Fruit fly (Drosophila melanogaster) whole organism, embryonic: ENCODE data around the gene CG15530.
A peak's percentile ranks its signal among the peaks of the same experiment; 100 is the strongest.

Source experiments
- BEAF-32 ChIP-seq: fragments of 200-800 bp; sonication (Bioruptor generic); optimal IDR thresholded peaks from 3 replicates; lab custom pipeline; 2017; ENCODE audit warnings: missing biosample characterization, missing genetic modification characterization, mild to moderate bottlenecking, moderate library complexity, missing genetic modification reagents
- Bgb ChIP-seq: fragments of 200-800 bp; sonication (Bioruptor generic); IDR thresholded peaks from 2 replicates; pipeline ENCODE4 v1.3.6; 2022; ENCODE audit warnings: missing biosample characterization, missing genetic modification characterization; ENCODE audit not compliant: partially characterized antibody
- CG10267 ChIP-seq: fragments of 200-800 bp; sonication (Bioruptor generic); optimal IDR thresholded peaks from 2 replicates; lab custom pipeline; 2018; ENCODE audit warnings: missing biosample characterization, mild to moderate bottlenecking, missing genetic modification characterization, moderate library complexity
- CG10321 ChIP-seq: fragments of 200-800 bp; sonication (Bioruptor generic); IDR thresholded peaks from 2 replicates; pipeline ENCODE4 v1.3.6; 2022; ENCODE audit warnings: missing biosample characterization, missing genetic modification characterization
- CG10431 ChIP-seq: fragments of 200-800 bp; sonication (Bioruptor generic); optimal IDR thresholded peaks from 3 replicates; lab custom pipeline; 2018; ENCODE audit warnings: missing biosample characterization, mild to moderate bottlenecking, missing genetic modification characterization
- CG12236 ChIP-seq: fragments of 200-800 bp; sonication (Bioruptor generic); optimal IDR thresholded peaks from 2 replicates; lab custom pipeline; 2016; ENCODE audit warnings: missing biosample characterization, missing genetic modification characterization
- CG13296 ChIP-seq: fragments of 200-800 bp; sonication (Bioruptor generic); optimal IDR thresholded peaks from 3 replicates; lab custom pipeline; 2018; ENCODE audit warnings: missing biosample characterization, mild to moderate bottlenecking, missing genetic modification characterization
- CG17829 ChIP-seq: fragments of 200-800 bp; optimal IDR thresholded peaks from 2 replicates; lab custom pipeline; 2019; ENCODE audit warnings: missing biosample characterization, mild to moderate bottlenecking, missing genetic modification characterization, moderate library complexity
- CG17912 ChIP-seq: fragments of 200-800 bp; sonication (Bioruptor generic); optimal IDR thresholded peaks from 2 replicates; lab custom pipeline; 2018; ENCODE audit warnings: missing biosample characterization, mild to moderate bottlenecking, missing genetic modification characterization
- CG2875 ChIP-seq: fragments of 200-800 bp; sonication (Bioruptor generic); optimal IDR thresholded peaks from 2 replicates; lab custom pipeline; 2017; ENCODE audit warnings: missing biosample characterization, mild to moderate bottlenecking, missing genetic modification characterization, missing genetic modification reagents
- CG32767 ChIP-seq: fragments of 200-800 bp; sonication (Bioruptor generic); IDR thresholded peaks from 2 replicates; pipeline ENCODE4 v1.3.6; 2022; ENCODE audit warnings: missing biosample characterization, missing genetic modification characterization
- CG42726 ChIP-seq: fragments of 200-800 bp; sonication (Bioruptor generic); IDR thresholded peaks from 2 replicates; pipeline ENCODE4 v1.3.6; 2022; ENCODE audit warnings: missing biosample characterization, missing genetic modification characterization; ENCODE audit not compliant: partially characterized antibody
- CG4360 ChIP-seq: fragments of 200-800 bp; sonication (Bioruptor generic); IDR thresholded peaks from 2 replicates; pipeline ENCODE4 v1.3.6; 2022; ENCODE audit warnings: missing biosample characterization, missing genetic modification characterization
- CG43689 ChIP-seq: fragments of 200-800 bp; sonication (Bioruptor generic); IDR thresholded peaks from 2 replicates; pipeline ENCODE4 v1.3.6; 2022; ENCODE audit warnings: missing biosample characterization, missing genetic modification characterization
- CG4424 ChIP-seq: fragments of 200-800 bp; sonication (Bioruptor generic); optimal IDR thresholded peaks from 3 replicates; lab custom pipeline; 2016; ENCODE audit warnings: missing biosample characterization, missing genetic modification characterization
- CG6175 ChIP-seq: fragments of 200-800 bp; sonication (Bioruptor generic); IDR thresholded peaks from 3 replicates; pipeline ENCODE4 v1.3.6; 2022; ENCODE audit warnings: missing biosample characterization, missing genetic modification characterization
- CG7987 ChIP-seq: fragments of 200-800 bp; sonication (Bioruptor generic); optimal IDR thresholded peaks from 2 replicates; lab custom pipeline; 2018; ENCODE audit warnings: missing biosample characterization, mild to moderate bottlenecking, missing genetic modification characterization, moderate library complexity
- CG9727 ChIP-seq: fragments of 200-800 bp; sonication (Bioruptor generic); optimal IDR thresholded peaks from 3 replicates; lab custom pipeline; 2017; ENCODE audit warnings: missing biosample characterization, mild to moderate bottlenecking, missing genetic modification characterization
- CHES-1-like ChIP-seq: fragments of 200-800 bp; sonication (Bioruptor generic); optimal IDR thresholded peaks from 2 replicates; lab custom pipeline; 2016; ENCODE audit warnings: missing biosample characterization, missing genetic modification characterization
- CTCF ChIP-seq: fragments of 200-800 bp; sonication (Bioruptor generic); optimal IDR thresholded peaks from 2 replicates; lab custom pipeline; 2017; ENCODE audit warnings: missing biosample characterization, mild to moderate bottlenecking, missing genetic modification characterization, moderate library complexity
- Camta ChIP-seq: fragments of 200-800 bp; sonication (Bioruptor generic); optimal IDR thresholded peaks from 2 replicates; lab custom pipeline; 2016; ENCODE audit warnings: missing biosample characterization, missing genetic modification characterization
- CrebB ChIP-seq: fragments of 200-800 bp; sonication (Bioruptor generic); optimal IDR thresholded peaks from 3 replicates; lab custom pipeline; 2018; ENCODE audit warnings: missing biosample characterization, mild to moderate bottlenecking, missing genetic modification characterization
- Deaf1 ChIP-seq: fragments of 200-800 bp; optimal IDR thresholded peaks from 3 replicates; lab custom pipeline; 2019; ENCODE audit warnings: missing biosample characterization, mild to moderate bottlenecking, missing genetic modification characterization, moderate library complexity
- Eip74EF ChIP-seq, 2 experiments: fragments of 200-800 bp in 1 of 2; fragments of >200 bp in 1 of 2; sonication (Bioruptor generic) in 1 of 2; optimal IDR thresholded peaks; 2 replicates each; lab custom pipeline; 2017 to 2019; ENCODE audit warnings: missing biosample characterization in 2 of 2, missing genetic modification characterization in 2 of 2, mild to moderate bottlenecking in 1 of 2, moderate library complexity in 1 of 2
- Ets97D ChIP-seq: fragments of 200-800 bp; sonication (Bioruptor generic); optimal IDR thresholded peaks from 3 replicates; lab custom pipeline; 2016; ENCODE audit warnings: missing biosample characterization, missing genetic modification characterization
- HLH4C ChIP-seq: fragments of 200-800 bp; sonication (Bioruptor generic); IDR thresholded peaks from 3 replicates; pipeline ENCODE4 v1.3.6; 2022; ENCODE audit warnings: missing biosample characterization, missing genetic modification characterization; ENCODE audit not compliant: partially characterized antibody
- HmgZ ChIP-seq: fragments of 200-800 bp; sonication (Bioruptor generic); optimal IDR thresholded peaks from 2 replicates; lab custom pipeline; 2018; ENCODE audit warnings: missing biosample characterization, mild to moderate bottlenecking, missing genetic modification characterization
- MBD-R2 ChIP-seq: fragments of 200-800 bp; sonication (Bioruptor generic); IDR thresholded peaks from 2 replicates; pipeline ENCODE4 v1.3.6; 2022; ENCODE audit warnings: missing biosample characterization, missing genetic modification characterization
- MESR4 ChIP-seq: fragments of 200-800 bp; sonication (Bioruptor generic); optimal IDR thresholded peaks from 2 replicates; lab custom pipeline; 2018; ENCODE audit warnings: missing biosample characterization, mild to moderate bottlenecking, missing genetic modification characterization, moderate library complexity
- Nf-YC ChIP-seq: fragments of 200-800 bp; optimal IDR thresholded peaks from 3 replicates; lab custom pipeline; 2019; ENCODE audit warnings: missing biosample characterization, mild to moderate bottlenecking, missing genetic modification characterization, moderate library complexity
- Oli ChIP-seq: fragments of 200-800 bp; sonication (Bioruptor generic); optimal IDR thresholded peaks from 2 replicates; lab custom pipeline; 2018; ENCODE audit warnings: missing biosample characterization, mild to moderate bottlenecking, missing genetic modification characterization, moderate library complexity
- Pdp1 ChIP-seq, 2 experiments: fragments of 200-800 bp; sonication (Bioruptor generic); optimal IDR thresholded peaks; 3 replicates each; lab custom pipeline; 2016; ENCODE audit warnings: missing biosample characterization in 2 of 2, missing genetic modification characterization in 2 of 2, mild to moderate bottlenecking in 1 of 2, moderate library complexity in 1 of 2
- Poxn ChIP-seq: fragments of 200-800 bp; sonication (Bioruptor generic); IDR thresholded peaks from 2 replicates; pipeline ENCODE4 v1.3.6; 2022; ENCODE audit warnings: missing biosample characterization, missing genetic modification characterization
- Trl ChIP-seq, 3 experiments: fragments of >200 bp in 2 of 3; fragments of 200-800 bp in 1 of 3; sonication (Bioruptor generic) in 1 of 3; optimal IDR thresholded peaks; 2 replicates in 1 of 3; 3 replicates in 2 of 3; lab custom pipeline; 2016 to 2017; ENCODE audit warnings: missing biosample characterization in 1 of 3, missing genetic modification characterization in 1 of 3
- YL-1 ChIP-seq: fragments of 200-800 bp; sonication (Bioruptor generic); optimal IDR thresholded peaks from 3 replicates; lab custom pipeline; 2017; ENCODE audit warnings: missing biosample characterization, mild to moderate bottlenecking, missing genetic modification characterization
- chn ChIP-seq: fragments of 200-800 bp; sonication (Bioruptor generic); optimal IDR thresholded peaks from 2 replicates; lab custom pipeline; 2016; ENCODE audit warnings: missing biosample characterization, missing genetic modification characterization
- crol ChIP-seq: fragments of 200-800 bp; sonication (Bioruptor generic); IDR thresholded peaks from 2 replicates; pipeline ENCODE4 v1.3.6; 2022; ENCODE audit warnings: missing biosample characterization, missing genetic modification characterization
- dmrt11E ChIP-seq: fragments of 200-800 bp; sonication (Bioruptor generic); optimal IDR thresholded peaks from 3 replicates; lab custom pipeline; 2018; ENCODE audit warnings: missing biosample characterization, mild to moderate bottlenecking, missing genetic modification characterization, moderate library complexity
- hkb ChIP-seq, 2 experiments: fragments of 200-800 bp in 1 of 2; fragments of >200 bp in 1 of 2; sonication (Bioruptor generic) in 1 of 2; IDR thresholded peaks in 1 of 2; optimal IDR thresholded peaks in 1 of 2; 2 replicates each; pipeline versions ENCODE4 v1.3.6 to Lab custom; 2017 to 2022; ENCODE audit warnings: missing biosample characterization in 1 of 2, missing genetic modification characterization in 1 of 2
- hth ChIP-seq: fragments of >200 bp; optimal IDR thresholded peaks from 2 replicates; lab custom pipeline; 2017; ENCODE audit warnings: inconsistent platforms
- otp ChIP-seq: fragments of 200-800 bp; sonication (Bioruptor generic); IDR thresholded peaks from 3 replicates; pipeline ENCODE4, ENCODE4 v1.3.6; 2022; ENCODE audit warnings: missing biosample characterization, missing genetic modification characterization
- p53 ChIP-seq: fragments of 200-800 bp; sonication (Bioruptor generic); optimal IDR thresholded peaks from 2 replicates; lab custom pipeline; 2016; ENCODE audit warnings: missing biosample characterization, missing genetic modification characterization
- sna ChIP-seq: fragments of 200-800 bp; sonication (Bioruptor generic); IDR thresholded peaks from 2 replicates; pipeline ENCODE4 v1.3.6; 2022; ENCODE audit warnings: missing biosample characterization, missing genetic modification characterization; ENCODE audit not compliant: partially characterized antibody
- stwl ChIP-seq: fragments of 200-800 bp; sonication (Bioruptor generic); optimal IDR thresholded peaks from 3 replicates; lab custom pipeline; 2018; ENCODE audit warnings: missing biosample characterization, mild to moderate bottlenecking, missing genetic modification characterization, moderate library complexity
- tx ChIP-seq: fragments of 200-800 bp; sonication (Bioruptor generic); optimal IDR thresholded peaks from 2 replicates; lab custom pipeline; 2016; ENCODE audit warnings: missing biosample characterization, missing genetic modification characterization
- zf30C ChIP-seq: fragments of 200-800 bp; sonication (Bioruptor generic); optimal IDR thresholded peaks from 3 replicates; lab custom pipeline; 2018; ENCODE audit warnings: missing biosample characterization, mild to moderate bottlenecking, missing genetic modification characterization

Gene CG15530

dm6 chr3R:30203104-30203986 is 25.7 kb downstream of the CG15530 start (continued):
- peak; percentile 93 for TF ChIP-seq Ets97D (GFP tag; lab: Kevin White, UChicago)
- TF ChIP-seq CG4360 (GFP tag; lab: Robert Waterston, UW) = peak; percentile 18; the same call in 1 of the 2 replicates
- peak; percentile 100 for TF ChIP-seq crol
- TF ChIP-seq Deaf1 (tag; lab: Kevin White, UChicago) = peak; percentile 83
- TF ChIP-seq YL-1 (GFP tag; lab: Kevin White, UChicago) = peak; percentile 56
- peak; percentile 86 for TF ChIP-seq CG2875 (GFP tag; lab: Kevin White, UChicago)
- TF ChIP-seq zf30C (GFP tag; lab: Kevin White, UChicago) = no peak
- TF ChIP-seq hkb (optimal IDR thresholded peaks at IDR 0.05; lab: Kevin White, UChicago) = no peak
- peak; percentile 99 for TF ChIP-seq hkb (GFP tag; IDR thresholded peaks at IDR 0.05; lab: Robert Waterston, UW)
- TF ChIP-seq CG10431 (GFP tag; lab: Kevin White, UChicago) = peak; percentile 42
- peak; percentile 98 for TF ChIP-seq CG4424
- peak; percentile 93 for TF ChIP-seq CG32767 (GFP tag; lab: Robert Waterston, UW)
- peak; percentile 86 for TF ChIP-seq Nf-YC
- peak; percentile 98 for TF ChIP-seq Camta
- TF ChIP-seq MBD-R2 (GFP tag; lab: Robert Waterston, UW) = peak; percentile 91
- peak; percentile 97 to 98 for TF ChIP-seq Pdp1 (GFP tag; optimal IDR thresholded peaks at IDR 0.05; lab: Kevin White, UChicago)
- peak; percentile 92 for TF ChIP-seq CG43689
- TF ChIP-seq p53 (GFP tag; lab: Kevin White, UChicago) = peak; percentile 95
- 0 out of 2 replicates have a peak, but pooled peaks have one; percentile 23 for TF ChIP-seq sna (GFP tag; lab: Robert Waterston, UW)
- peak; percentile 74; the same call in 1 of the 2 replicates for TF ChIP-seq Poxn (GFP tag; lab: Robert Waterston, UW)
- TF ChIP-seq Eip74EF (GFP tag; optimal IDR thresholded peaks at IDR 0.05; lab: Kevin White, UChicago) = peak in 1 of 2 experiments; percentile 97
- TF ChIP-seq CG17829 (tag; lab: Kevin White, UChicago) = peak; percentile 91
- TF ChIP-seq BEAF-32 = peak; percentile 28
- TF ChIP-seq CG6175 = peak; percentile 62; the same call in 2 of the 3 replicates
- peak; percentile 96 for TF ChIP-seq CHES-1-like (GFP tag; lab: Kevin White, UChicago)
- TF ChIP-seq Trl (optimal IDR thresholded peaks at IDR 0.05; lab: Kevin White, UChicago) = peak; percentile 65 to 83
- TF ChIP-seq Trl (GFP tag; optimal IDR thresholded peaks at IDR 0.05; lab: Kevin White, UChicago) = peak; percentile 97
- peak; percentile 71 for TF ChIP-seq dmrt11E (tag; lab: Kevin White, UChicago)
- peak; percentile 97 for TF ChIP-seq otp (GFP tag; lab: Robert Waterston, UW)
- TF ChIP-seq CG17912 (GFP tag; lab: Kevin White, UChicago) = peak; percentile 59
- TF ChIP-seq CG13296 (GFP tag; lab: Kevin White, UChicago) = peak; percentile 94
- no peak for TF ChIP-seq hth (lab: Kevin White, UChicago)
- peak; percentile 93 for TF ChIP-seq chn
- no peak for TF ChIP-seq Bgb (GFP tag; lab: Robert Waterston, UW)
- peak; percentile 60 for TF ChIP-seq CTCF
- no peak for TF ChIP-seq CG42726 (GFP tag; lab: Robert Waterston, UW)
- peak; percentile 94 for TF ChIP-seq Oli (tag; lab: Kevin White, UChicago)
- no peak for TF ChIP-seq MESR4 (GFP tag; lab: Kevin White, UChicago)
- peak; percentile 82 for TF ChIP-seq CG12236 (GFP tag; lab: Kevin White, UChicago)
- peak; percentile 88 for TF ChIP-seq CG7987
- peak; percentile 91 for TF ChIP-seq CG10267 (tag; lab: Kevin White, UChicago)
- peak; percentile 97 for TF ChIP-seq CG9727 (GFP tag; lab: Kevin White, UChicago)
- peak; percentile 8 for TF ChIP-seq stwl (tag; lab: Kevin White, UChicago)
- TF ChIP-seq HLH4C (GFP tag; lab: Robert Waterston, UW) = 0 out of 3 replicates have a peak, but pooled peaks have one; percentile 29
- TF ChIP-seq CG10321 (GFP tag; lab: Robert Waterston, UW) = peak; percentile 53; the same call in 1 of the 2 replicates
- peak; percentile 78 for TF ChIP-seq CrebB (tag; lab: Kevin White, UChicago)
- peak; percentile 96 for TF ChIP-seq tx (GFP tag; lab: Kevin White, UChicago)
- TF ChIP-seq HmgZ (tag; lab: Kevin White, UChicago) = peak; percentile 94
